Fruit fly (Drosophila melanogaster) whole organism, embryonic: ENCODE data around the gene Snr1.

ENCODE experiments used
- Atf6 ChIP-seq: fragments of 200-800 bp; sonication (Bioruptor generic); IDR thresholded peaks from 2 replicates; pipeline ENCODE4 v1.3.6; 2022; ENCODE audit warnings: missing biosample characterization, missing genetic modification characterization
- BtbVII ChIP-seq: fragments of 200-800 bp; sonication (Bioruptor generic); optimal IDR thresholded peaks from 3 replicates; lab custom pipeline; 2017; ENCODE audit warnings: missing biosample characterization, mild to moderate bottlenecking, missing genetic modification characterization
- CG10267 ChIP-seq: fragments of 200-800 bp; sonication (Bioruptor generic); optimal IDR thresholded peaks from 2 replicates; lab custom pipeline; 2018; ENCODE audit warnings: missing biosample characterization, mild to moderate bottlenecking, missing genetic modification characterization, moderate library complexity
- CG10462 ChIP-seq: fragments of 200-800 bp; sonication (Bioruptor generic); optimal IDR thresholded peaks from 2 replicates; lab custom pipeline; 2016; ENCODE audit warnings: missing biosample characterization, missing genetic modification characterization
- CG11247 ChIP-seq: fragments of 200-800 bp; sonication (Bioruptor generic); IDR thresholded peaks from 2 replicates; pipeline ENCODE4 v1.3.6; 2022; ENCODE audit warnings: missing biosample characterization, missing genetic modification characterization
- CG11723 ChIP-seq: fragments of 200-800 bp; sonication (Bioruptor generic); optimal IDR thresholded peaks from 2 replicates; lab custom pipeline; 2017; ENCODE audit warnings: missing biosample characterization, mild to moderate bottlenecking, missing genetic modification characterization
- CG13424 ChIP-seq: fragments of 200-800 bp; sonication (Bioruptor generic); optimal IDR thresholded peaks from 2 replicates; lab custom pipeline; 2019; ENCODE audit warnings: missing biosample characterization, mild to moderate bottlenecking, missing genetic modification characterization, moderate library complexity
- CG15514 ChIP-seq: fragments of 200-800 bp; sonication (Bioruptor generic); optimal IDR thresholded peaks from 3 replicates; lab custom pipeline; 2017; ENCODE audit warnings: missing biosample characterization, missing genetic modification characterization, mild to moderate bottlenecking, moderate library complexity, missing genetic modification reagents
- CG17361 ChIP-seq: fragments of 200-800 bp; sonication (Bioruptor generic); IDR thresholded peaks from 3 replicates; pipeline ENCODE4 v1.3.6; 2022; ENCODE audit warnings: missing biosample characterization, missing genetic modification characterization
- CG17802 ChIP-seq: fragments of 200-800 bp; sonication (Bioruptor generic); optimal IDR thresholded peaks from 2 replicates; lab custom pipeline; 2018; ENCODE audit warnings: missing biosample characterization, mild to moderate bottlenecking, missing genetic modification characterization, moderate library complexity
- CG1792 ChIP-seq: fragments of 200-800 bp; sonication (Bioruptor generic); optimal IDR thresholded peaks from 2 replicates; lab custom pipeline; 2016; ENCODE audit warnings: missing biosample characterization, missing genetic modification characterization
- CG2120 ChIP-seq: fragments of 200-800 bp; sonication (Bioruptor generic); optimal IDR thresholded peaks from 3 replicates; lab custom pipeline; 2016; ENCODE audit warnings: missing biosample characterization, missing genetic modification characterization
- CG2199 ChIP-seq: fragments of 200-800 bp; sonication (Bioruptor generic); IDR thresholded peaks from 3 replicates; pipeline ENCODE4 v1.3.6; 2022; ENCODE audit warnings: missing biosample characterization, missing genetic modification characterization
- CG33213 ChIP-seq: fragments of 200-800 bp; sonication (Bioruptor generic); optimal IDR thresholded peaks from 3 replicates; lab custom pipeline; 2016; ENCODE audit warnings: missing biosample characterization, missing genetic modification characterization
- CG4282 ChIP-seq: fragments of 200-800 bp; sonication (Bioruptor generic); optimal IDR thresholded peaks from 2 replicates; lab custom pipeline; 2016; ENCODE audit warnings: missing biosample characterization, missing genetic modification characterization
- CG4360 ChIP-seq: fragments of 200-800 bp; sonication (Bioruptor generic); IDR thresholded peaks from 2 replicates; pipeline ENCODE4 v1.3.6; 2022; ENCODE audit warnings: missing biosample characterization, missing genetic modification characterization
- CG43689 ChIP-seq: fragments of 200-800 bp; sonication (Bioruptor generic); IDR thresholded peaks from 2 replicates; pipeline ENCODE4 v1.3.6; 2022; ENCODE audit warnings: missing biosample characterization, missing genetic modification characterization
- CG4404 ChIP-seq: fragments of 200-800 bp; sonication (Bioruptor generic); IDR thresholded peaks from 2 replicates; pipeline ENCODE4 v1.3.6; 2022; ENCODE audit warnings: missing biosample characterization, missing genetic modification characterization
- CG4730 ChIP-seq: fragments of 200-800 bp; sonication (Bioruptor generic); IDR thresholded peaks from 2 replicates; pipeline ENCODE4 v1.3.6; 2022; ENCODE audit warnings: missing biosample characterization, missing genetic modification characterization
- CG5245 ChIP-seq: fragments of 200-800 bp; sonication (Bioruptor generic); optimal IDR thresholded peaks from 3 replicates; lab custom pipeline; 2016; ENCODE audit warnings: missing biosample characterization, missing genetic modification characterization
- CG6791 ChIP-seq: fragments of 200-800 bp; sonication (Bioruptor generic); IDR thresholded peaks from 3 replicates; pipeline ENCODE4 v1.3.6; 2022; ENCODE audit warnings: missing biosample characterization, missing genetic modification characterization; ENCODE audit not compliant: partially characterized antibody
- CG6813 ChIP-seq: fragments of 200-800 bp; sonication (Bioruptor generic); optimal IDR thresholded peaks from 2 replicates; lab custom pipeline; 2017; ENCODE audit warnings: missing biosample characterization, missing genetic modification characterization, mild to moderate bottlenecking, moderate library complexity, missing genetic modification reagents
- CG7745 ChIP-seq: fragments of 200-800 bp; sonication (Bioruptor generic); optimal IDR thresholded peaks from 2 replicates; lab custom pipeline; 2018; ENCODE audit warnings: missing biosample characterization, mild to moderate bottlenecking, missing genetic modification characterization, moderate library complexity
- CG8924 ChIP-seq: fragments of 200-800 bp; optimal IDR thresholded peaks from 3 replicates; lab custom pipeline; 2019; ENCODE audit warnings: missing biosample characterization, mild to moderate bottlenecking, missing genetic modification characterization, moderate library complexity
- CG9876 ChIP-seq: fragments of 200-800 bp; sonication (Bioruptor generic); optimal IDR thresholded peaks from 2 replicates; lab custom pipeline; 2016; ENCODE audit warnings: missing biosample characterization, missing genetic modification characterization
- CG9932 ChIP-seq: fragments of 200-800 bp; sonication (Bioruptor generic); IDR thresholded peaks from 2 replicates; pipeline ENCODE4 v1.3.6; 2022; ENCODE audit warnings: missing biosample characterization, missing genetic modification characterization
- CoRest ChIP-seq: fragments of 200-800 bp; sonication (Bioruptor generic); optimal IDR thresholded peaks from 3 replicates; lab custom pipeline; 2018; ENCODE audit warnings: missing biosample characterization, mild to moderate bottlenecking, missing genetic modification characterization, moderate library complexity
- Dad ChIP-seq: fragments of 200-800 bp; sonication (Bioruptor generic); optimal IDR thresholded peaks from 3 replicates; lab custom pipeline; 2016; ENCODE audit warnings: missing biosample characterization, missing genetic modification characterization
- Dbx ChIP-seq: fragments of 200-800 bp; sonication (Bioruptor generic); IDR thresholded peaks from 3 replicates; pipeline ENCODE4 v1.3.6; 2022; ENCODE audit warnings: missing biosample characterization, missing genetic modification characterization
- Dref ChIP-seq: fragments of 200-800 bp; sonication (Bioruptor generic); IDR thresholded peaks from 2 replicates; pipeline ENCODE4 v1.3.6; 2022; ENCODE audit warnings: missing biosample characterization, missing genetic modification characterization
- Fer1 ChIP-seq: fragments of 200-800 bp; sonication (Bioruptor generic); optimal IDR thresholded peaks from 2 replicates; lab custom pipeline; 2017; ENCODE audit warnings: missing biosample characterization, mild to moderate bottlenecking, missing genetic modification characterization
- H15 ChIP-seq: fragments of 200-800 bp; sonication (Bioruptor generic); IDR thresholded peaks from 3 replicates; pipeline ENCODE4 v1.3.6; 2022; ENCODE audit warnings: missing biosample characterization, missing genetic modification characterization
- Hmr ChIP-seq: fragments of 200-800 bp; sonication (Bioruptor generic); optimal IDR thresholded peaks from 3 replicates; lab custom pipeline; 2017; ENCODE audit warnings: mild to moderate bottlenecking, missing biosample characterization, missing genetic modification reagents, missing genetic modification characterization
- Hmx ChIP-seq: fragments of 200-800 bp; sonication (Bioruptor generic); optimal IDR thresholded peaks from 2 replicates; lab custom pipeline; 2016; ENCODE audit warnings: missing biosample characterization, missing genetic modification characterization
- Med ChIP-seq: fragments of 200-800 bp; sonication (Bioruptor generic); peaks from one replicate; lab custom pipeline; 2016; ENCODE audit warnings: missing biosample characterization, missing genetic modification characterization, mild to moderate bottlenecking, inconsistent platforms, moderate library complexity
- Taf1 ChIP-seq: fragments of 200-800 bp; sonication (Bioruptor generic); IDR thresholded peaks from 2 replicates; pipeline ENCODE4 v1.3.6; 2022; ENCODE audit warnings: missing biosample characterization, missing genetic modification characterization
- abd-A ChIP-seq: fragments of 200-800 bp; sonication (Bioruptor generic); optimal IDR thresholded peaks from 3 replicates; lab custom pipeline; 2019; ENCODE audit warnings: missing biosample characterization, mild to moderate bottlenecking, missing genetic modification characterization, moderate library complexity
- ac ChIP-seq: fragments of 200-800 bp; sonication (Bioruptor generic); optimal IDR thresholded peaks from 3 replicates; lab custom pipeline; 2017; ENCODE audit warnings: missing biosample characterization, mild to moderate bottlenecking, missing genetic modification characterization
- caup ChIP-seq: fragments of 200-800 bp; sonication (Bioruptor generic); optimal IDR thresholded peaks from 3 replicates; lab custom pipeline; 2017; ENCODE audit warnings: missing biosample characterization, mild to moderate bottlenecking, missing genetic modification characterization, moderate library complexity; ENCODE audit not compliant: severe bottlenecking
- chm ChIP-seq: fragments of 200-800 bp; sonication (Bioruptor generic); IDR thresholded peaks from 2 replicates; pipeline ENCODE4 v1.3.6; 2022; ENCODE audit warnings: missing biosample characterization, missing genetic modification characterization
- danr ChIP-seq: fragments of 200-800 bp; sonication (Bioruptor generic); IDR thresholded peaks from 2 replicates; pipeline ENCODE4 v1.3.6; 2022; ENCODE audit warnings: missing biosample characterization, missing genetic modification characterization
- exex ChIP-seq: fragments of 200-800 bp; sonication (Bioruptor generic); optimal IDR thresholded peaks from 4 replicates; lab custom pipeline; 2018; ENCODE audit warnings: missing biosample characterization, mild to moderate bottlenecking, missing genetic modification characterization, moderate library complexity
- gsb ChIP-seq: fragments of 200-800 bp; sonication (Bioruptor generic); IDR thresholded peaks from 2 replicates; pipeline ENCODE4 v1.3.6; 2022; ENCODE audit warnings: missing biosample characterization, missing genetic modification characterization
- lab ChIP-seq: fragments of 200-800 bp; sonication (Bioruptor generic); optimal IDR thresholded peaks from 3 replicates; lab custom pipeline; 2017; ENCODE audit warnings: missing biosample characterization, missing genetic modification characterization, mild to moderate bottlenecking, moderate library complexity, missing genetic modification reagents
- nerfin-2 ChIP-seq: fragments of 200-800 bp; sonication (Bioruptor generic); IDR thresholded peaks from 2 replicates; pipeline ENCODE4 v1.3.6; 2022; ENCODE audit warnings: missing biosample characterization, missing genetic modification characterization; ENCODE audit not compliant: partially characterized antibody
- pb ChIP-seq: fragments of 200-800 bp; sonication (Bioruptor generic); optimal IDR thresholded peaks from 3 replicates; lab custom pipeline; 2016; ENCODE audit warnings: missing biosample characterization, missing genetic modification characterization
- prd ChIP-seq, 3 experiments: fragments of >200 bp in 2 of 3; fragments of 200-800 bp in 1 of 3; sonication (Bioruptor generic) in 1 of 3; optimal IDR thresholded peaks in 2 of 3; IDR thresholded peaks in 1 of 3; 2 replicates in 2 of 3; 3 replicates in 1 of 3; pipeline versions ENCODE4 v1.3.6 to Lab custom; 2017 to 2022; ENCODE audit warnings: missing biosample characterization in 1 of 3, missing genetic modification characterization in 1 of 3
- pros ChIP-seq: fragments of 200-800 bp; sonication (Bioruptor generic); optimal IDR thresholded peaks from 3 replicates; lab custom pipeline; 2019; ENCODE audit warnings: missing biosample characterization, mild to moderate bottlenecking, missing genetic modification characterization, moderate library complexity
- tgo ChIP-seq: fragments of 200-800 bp; sonication (Bioruptor generic); IDR thresholded peaks from 3 replicates; pipeline ENCODE4 v1.3.6; 2022; ENCODE audit warnings: missing biosample characterization, missing genetic modification characterization
- trem ChIP-seq: fragments of 200-800 bp; optimal IDR thresholded peaks from 3 replicates; lab custom pipeline; 2019; ENCODE audit warnings: missing biosample characterization, mild to moderate bottlenecking, missing genetic modification characterization, moderate library complexity
- yki ChIP-seq: fragments of >200 bp; optimal IDR thresholded peaks from 3 replicates; lab custom pipeline; 2018

Snr1 gene

DNA sequence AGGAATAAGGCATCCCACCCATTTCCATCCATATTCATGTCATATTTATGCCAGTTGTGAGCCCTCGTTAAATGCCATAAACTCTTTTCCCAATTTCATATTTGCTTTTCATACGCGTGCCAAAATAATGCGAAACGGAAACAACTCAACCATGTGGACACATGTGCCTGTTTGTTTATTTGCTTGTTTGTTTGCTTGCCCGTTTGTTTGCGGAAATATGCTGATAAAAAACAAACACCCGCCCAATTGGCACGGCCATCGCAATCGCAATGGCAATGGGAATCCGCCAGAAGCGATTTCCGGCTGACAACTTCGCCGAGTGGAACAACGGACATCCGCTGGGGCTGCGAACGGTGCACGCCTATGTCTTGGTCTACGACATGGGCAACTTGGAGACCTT, 16.4 kb upstream of the Snr1 start:
- TF ChIP-seq yki (lab: Kevin White, UChicago): no peak
- TF ChIP-seq Fer1 (GFP tag; lab: Kevin White, UChicago): peak; percentile 4
- no peak for TF ChIP-seq ac (GFP tag; lab: Kevin White, UChicago)
- no peak for TF ChIP-seq nerfin-2 (GFP tag; lab: Robert Waterston, UW)
- TF ChIP-seq CG6813: peak; percentile 12
- TF ChIP-seq chm (GFP tag; lab: Robert Waterston, UW): no peak
- no peak for TF ChIP-seq H15 (GFP tag; lab: Robert Waterston, UW)
- TF ChIP-seq pros (GFP tag; lab: Kevin White, UChicago): no peak
- TF ChIP-seq CG9876: no peak
- peak; percentile 21; the same call in 1 of the 2 replicates for TF ChIP-seq CG9932 (GFP tag; lab: Robert Waterston, UW)
- TF ChIP-seq Dref (GFP tag; lab: Robert Waterston, UW): no peak; the same call in 1 of the 2 replicates
- no peak for TF ChIP-seq trem (tag; lab: Kevin White, UChicago)
- no peak for TF ChIP-seq CG1792
- no peak for TF ChIP-seq Hmx (GFP tag; lab: Kevin White, UChicago)
- TF ChIP-seq Atf6 (GFP tag; lab: Robert Waterston, UW): peak; percentile 44; the same call in 1 of the 2 replicates
- no peak for TF ChIP-seq CG11723
- no peak for TF ChIP-seq pb
- no peak for TF ChIP-seq exex (tag; lab: Kevin White, UChicago)
- TF ChIP-seq CG7745: no peak
- peak; percentile 30; the same call in 1 of the 2 replicates for TF ChIP-seq CG4730
- peak; percentile 26 for TF ChIP-seq CG2120 (GFP tag; lab: Kevin White, UChicago)
- TF ChIP-seq caup: no peak
- peak; percentile 23 for TF ChIP-seq BtbVII (GFP tag; lab: Kevin White, UChicago)
- no peak for TF ChIP-seq CG17361
- no peak for TF ChIP-seq CG8924
- no peak for TF ChIP-seq CG10462 (GFP tag; lab: Kevin White, UChicago)
- TF ChIP-seq CG15514 (GFP tag; lab: Kevin White, UChicago): peak; percentile 5
- no peak for TF ChIP-seq CG5245 (GFP tag; lab: Kevin White, UChicago)
- TF ChIP-seq CG4282: no peak
- no peak for TF ChIP-seq danr (GFP tag; lab: Robert Waterston, UW)
- no peak for TF ChIP-seq prd (optimal IDR thresholded peaks at IDR 0.05; lab: Kevin White, UChicago)
- TF ChIP-seq prd (GFP tag; IDR thresholded peaks at IDR 0.05; lab: Robert Waterston, UW): peak; percentile 38; the same call in 1 of the 3 replicates
- no peak for TF ChIP-seq CG6791 (GFP tag; lab: Robert Waterston, UW)
- TF ChIP-seq CG2199: no peak
- no peak for TF ChIP-seq abd-A
- no peak for TF ChIP-seq Taf1 (GFP tag; lab: Robert Waterston, UW)
- TF ChIP-seq CoRest (tag; lab: Kevin White, UChicago): no peak
- no peak for TF ChIP-seq CG33213 (GFP tag; lab: Kevin White, UChicago)
- TF ChIP-seq CG13424 (tag; lab: Kevin White, UChicago): no peak
- no peak for TF ChIP-seq CG43689 (GFP tag; lab: Robert Waterston, UW)
- no peak for TF ChIP-seq CG4360
- TF ChIP-seq CG17802 (tag; lab: Kevin White, UChicago): no peak
- TF ChIP-seq CG11247 (GFP tag; lab: Robert Waterston, UW): 0 out of 2 replicates have a peak, but pooled peaks have one; percentile 26
- no peak for TF ChIP-seq CG10267 (tag; lab: Kevin White, UChicago)
- no peak for TF ChIP-seq CG4404 (GFP tag; lab: Robert Waterston, UW)
- peak; percentile 37; the same call in 1 of the 3 replicates for TF ChIP-seq Dbx (GFP tag; lab: Robert Waterston, UW)
- TF ChIP-seq gsb (GFP tag; lab: Robert Waterston, UW): no peak
- TF ChIP-seq Med (GFP tag; lab: Kevin White, UChicago): peak; percentile 81
- peak; percentile 51 for TF ChIP-seq lab (GFP tag; lab: Kevin White, UChicago)
- TF ChIP-seq tgo (GFP tag; lab: Robert Waterston, UW): no peak
- TF ChIP-seq Hmr (GFP tag; lab: Kevin White, UChicago): peak; percentile 37
- TF ChIP-seq Dad: no peak
